Worm (Caenorhabditis elegans) whole organism, L2 larva: Measurements from ENCODE around the gene taf-11.1.

Experiments used
- ZK546.5 ChIP-seq: sonication (generic microtip); optimal IDR thresholded peaks from 2 replicates; lab custom pipeline; 2017; ENCODE audit warnings: missing biosample characterization, missing genetic modification characterization
- aly-2 ChIP-seq: fragments of 150-350 bp; optimal IDR thresholded peaks from 2 replicates; lab custom pipeline; 2014; ENCODE audit warnings: missing biosample characterization, missing genetic modification characterization
- crh-2 ChIP-seq: sonication (generic microtip); optimal IDR thresholded peaks from 2 replicates; lab custom pipeline; 2017; ENCODE audit warnings: missing biosample characterization, missing genetic modification characterization
- fos-1 ChIP-seq: fragments of 150-350 bp; optimal IDR thresholded peaks from 2 replicates; lab custom pipeline; 2014; ENCODE audit warnings: missing biosample characterization, missing genetic modification characterization
- lin-39 ChIP-seq: fragments of 150-350 bp; optimal IDR thresholded peaks from 2 replicates; lab custom pipeline; 2014; ENCODE audit warnings: missing biosample characterization, missing genetic modification reagents, missing genetic modification characterization
- mdl-1 ChIP-seq, 2 experiments: fragments of 150-350 bp in 1 of 2; sonication (generic microtip) in 1 of 2; optimal IDR thresholded peaks; 2 replicates each; lab custom pipeline; 2017; ENCODE audit warnings: missing biosample characterization in 2 of 2, missing genetic modification characterization in 2 of 2
- nhr-12 ChIP-seq: fragments of 150-350 bp; optimal IDR thresholded peaks from 2 replicates; lab custom pipeline; 2014; ENCODE audit warnings: missing biosample characterization, missing genetic modification characterization
- snpc-4 ChIP-seq: fragments of 150-350 bp; optimal IDR thresholded peaks from 2 replicates; lab custom pipeline; 2014; ENCODE audit warnings: missing biosample characterization, missing genetic modification characterization
- unc-62 ChIP-seq: fragments of 150-350 bp; optimal IDR thresholded peaks from 2 replicates; lab custom pipeline; 2014; ENCODE audit warnings: missing biosample characterization, missing genetic modification reagents, missing genetic modification characterization

ce11 chrX:4266178-4266931 is 11.4 kb downstream of the taf-11.1 start:
- TF ChIP-seq ZK546.5 (tag; lab: Kevin White, UChicago): no peak
- TF ChIP-seq mdl-1 (tag; optimal IDR thresholded peaks at IDR 0.05; lab: Kevin White, UChicago): no peak
- no peak for TF ChIP-seq fos-1
- no peak for TF ChIP-seq unc-62 (GFP tag; lab: Kevin White, UChicago)
- no peak for TF ChIP-seq snpc-4 (tag; lab: Kevin White, UChicago)
- no peak for TF ChIP-seq aly-2 (tag; lab: Kevin White, UChicago)
- TF ChIP-seq lin-39 (tag; lab: Kevin White, UChicago): no peak
- no peak for TF ChIP-seq crh-2
- TF ChIP-seq nhr-12 (tag; lab: Kevin White, UChicago): no peak
